Worm (Caenorhabditis elegans) whole organism, midembryonic: ENCODE results near the gene trd-1.

Source experiments
- T22C8.4 ChIP-seq: fragments of 200-800 bp; sonication (Bioruptor generic); IDR thresholded peaks from 2 replicates; pipeline ENCODE4 v1.3.6; 2022; ENCODE audit warnings: missing genetic modification characterization, missing compliant biosample characterization
- cog-1 ChIP-seq: sonication (generic microtip); optimal IDR thresholded peaks from 2 replicates; lab custom pipeline; 2016; ENCODE audit warnings: missing genetic modification characterization, missing compliant biosample characterization
- flt-1 ChIP-seq: fragments of 200-800 bp; sonication (Bioruptor generic); IDR thresholded peaks from 2 replicates; pipeline ENCODE4 v1.3.6; 2022; ENCODE audit warnings: missing genetic modification characterization, missing compliant biosample characterization
- ref-1 ChIP-seq: fragments of 200-800 bp; sonication (Bioruptor generic); conservative IDR thresholded peaks from 2 replicates; pipeline ENCODE4 v1.3.6; 2022; ENCODE audit warnings: missing genetic modification reagents, missing genetic modification characterization, missing compliant biosample characterization
- tab-1 ChIP-seq: fragments of 200-800 bp; sonication (Bioruptor generic); IDR thresholded peaks from 2 replicates; pipeline ENCODE4 v1.3.6; 2022; ENCODE audit warnings: missing genetic modification characterization, missing compliant biosample characterization
- ztf-29 ChIP-seq: fragments of 200-800 bp; sonication (Bioruptor generic); IDR thresholded peaks from 2 replicates; pipeline ENCODE4 v1.3.6; 2022; ENCODE audit warnings: missing genetic modification reagents, missing genetic modification characterization, missing compliant biosample characterization

DNA sequence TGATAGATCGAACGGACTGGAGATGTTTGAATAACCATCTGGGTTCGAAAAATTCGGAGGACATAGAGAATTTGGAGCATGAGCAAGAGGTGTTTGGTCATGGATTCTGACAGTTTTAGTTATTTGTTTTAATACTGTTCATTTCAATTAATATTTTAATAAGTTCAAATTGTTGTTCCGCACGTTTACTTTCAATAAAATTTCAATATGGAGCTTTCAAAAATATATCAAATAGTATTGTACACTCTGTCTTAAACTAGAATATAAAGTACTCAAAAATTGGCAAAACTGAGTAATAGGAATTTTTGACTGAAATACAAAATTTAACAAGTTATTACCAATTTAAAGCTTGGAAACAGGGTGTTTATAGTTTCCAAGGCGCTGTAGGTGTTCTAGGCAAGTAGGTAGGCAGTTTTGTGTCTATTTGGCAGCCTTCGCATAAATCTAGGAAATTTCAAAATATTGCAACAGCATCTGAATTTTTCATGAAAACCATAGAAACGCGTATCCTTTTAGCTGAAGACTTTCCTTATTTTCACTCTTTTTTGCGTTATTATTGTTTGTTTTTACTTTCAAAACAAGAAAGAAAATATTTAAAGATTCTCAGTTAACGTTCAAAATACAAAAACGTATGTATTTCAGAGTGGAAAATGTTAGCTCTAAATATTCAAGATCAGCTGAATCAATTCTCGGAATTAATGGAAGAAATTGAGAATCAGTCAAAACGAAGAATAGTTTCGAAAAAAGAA, 18.8 kb upstream of the trd-1 start, which contains the start of the genes T20B12.5 and T20B12.4:
- TF ChIP-seq ref-1 (GFP tag; lab: Robert Waterston, UW): no peak
- no peak for TF ChIP-seq cog-1
- no peak for TF ChIP-seq flt-1 (GFP tag; lab: Robert Waterston, UW)
- no peak for TF ChIP-seq T22C8.4
- TF ChIP-seq ztf-29: no peak
- no peak for TF ChIP-seq tab-1 (GFP tag; lab: Robert Waterston, UW)
